Worm (Caenorhabditis elegans) whole organism, young adult: ENCODE measurements around the gene C16C10.1.

ENCODE experiments used
- B0035.1 ChIP-seq: sonication (generic microtip); optimal IDR thresholded peaks from 2 replicates; lab custom pipeline; 2016; ENCODE audit warnings: missing genetic modification characterization, mild to moderate bottlenecking, missing compliant biosample characterization, missing genotype, missing genetic modification reagents
- B0336.3 ChIP-seq: fragments of 200-800 bp; sonication (Bioruptor generic); IDR thresholded peaks from 2 replicates; pipeline ENCODE4 v1.3.6; 2022; ENCODE audit warnings: missing genetic modification characterization, missing compliant biosample characterization
- F37B4.10 ChIP-seq: fragments of 200-800 bp; sonication (Bioruptor generic); IDR thresholded peaks from 2 replicates; pipeline ENCODE4 v1.3.6; 2022; ENCODE audit warnings: missing genetic modification characterization, missing compliant biosample characterization
- F39B2.1 ChIP-seq: fragments of 200-800 bp; sonication (Bioruptor generic); IDR thresholded peaks from 2 replicates; pipeline ENCODE4 v1.3.6; 2022; ENCODE audit warnings: missing genetic modification reagents, missing genetic modification characterization, missing compliant biosample characterization
- F57A8.1 ChIP-seq: fragments of 200-800 bp; sonication (Bioruptor generic); optimal IDR thresholded peaks from 2 replicates; lab custom pipeline; 2018; ENCODE audit warnings: mild to moderate bottlenecking, missing genetic modification characterization, moderate library complexity, missing compliant biosample characterization
- Y53F4B.3 ChIP-seq: fragments of 200-800 bp; sonication (Bioruptor generic); IDR thresholded peaks from 2 replicates; pipeline ENCODE4 v1.3.6; 2022; ENCODE audit warnings: missing genetic modification reagents, missing genetic modification characterization, missing compliant biosample characterization
- Y95B8A.8 ChIP-seq: fragments of 200-800 bp; sonication (Bioruptor generic); IDR thresholded peaks from 2 replicates; pipeline ENCODE4 v1.3.6; 2022; ENCODE audit warnings: missing genetic modification reagents, missing genetic modification characterization, missing compliant biosample characterization
- ama-1 ChIP-seq, 3 experiments: fragments of 150-350 bp in 1 of 3; sonication (generic microtip) in 2 of 3; optimal IDR thresholded peaks; 2 replicates each; lab custom pipeline; 2014 to 2018; ENCODE audit warnings: missing biosample characterization in 2 of 3, missing genetic modification characterization in 2 of 3, missing genetic modification reagents in 2 of 3
- atf-7 ChIP-seq: sonication (generic microtip); optimal IDR thresholded peaks from 2 replicates; lab custom pipeline; 2017; ENCODE audit warnings: mild to moderate bottlenecking, missing genetic modification characterization, missing compliant biosample characterization
- bed-2 ChIP-seq: fragments of 200-800 bp; sonication (Bioruptor generic); IDR thresholded peaks from 2 replicates; pipeline ENCODE4 v1.3.6; 2022; ENCODE audit warnings: missing genetic modification reagents, missing genetic modification characterization, missing compliant biosample characterization
- ccch-3 ChIP-seq: fragments of 200-800 bp; sonication (Bioruptor generic); optimal IDR thresholded peaks from 2 replicates; lab custom pipeline; 2018; ENCODE audit warnings: mild to moderate bottlenecking, missing genetic modification characterization, missing compliant biosample characterization
- cebp-1 ChIP-seq, 2 experiments: fragments of 200-800 bp in 1 of 2; sonication (Bioruptor generic) in 1 of 2; sonication (generic microtip) in 1 of 2; IDR thresholded peaks in 1 of 2; optimal IDR thresholded peaks in 1 of 2; 2 replicates each; pipeline versions ENCODE4 v1.3.6 to Lab custom; 2017 to 2022; ENCODE audit warnings: missing compliant biosample characterization in 2 of 2, missing genetic modification characterization in 2 of 2, mild to moderate bottlenecking in 1 of 2, missing genetic modification reagents in 1 of 2, moderate library complexity in 1 of 2
- ceh-58 ChIP-seq: fragments of 200-800 bp; sonication (Bioruptor generic); IDR thresholded peaks from 2 replicates; pipeline ENCODE4 v1.3.6; 2022; ENCODE audit warnings: missing genetic modification characterization, missing compliant biosample characterization
- ceh-79 ChIP-seq: sonication (generic microtip); optimal IDR thresholded peaks from 2 replicates; lab custom pipeline; 2017; ENCODE audit warnings: mild to moderate bottlenecking, missing genetic modification characterization, missing compliant biosample characterization
- ceh-91 ChIP-seq: fragments of 200-800 bp; sonication (Bioruptor generic); IDR thresholded peaks from 2 replicates; pipeline ENCODE4 v1.3.6; 2022; ENCODE audit warnings: missing genetic modification reagents, missing genetic modification characterization, missing compliant biosample characterization
- dox-1 ChIP-seq: fragments of 200-800 bp; sonication (Bioruptor generic); IDR thresholded peaks from 2 replicates; pipeline ENCODE4 v1.3.6; 2022; ENCODE audit warnings: missing genetic modification reagents, missing genetic modification characterization, missing compliant biosample characterization
- ekl-4 ChIP-seq: fragments of 200-800 bp; sonication (Bioruptor generic); IDR thresholded peaks from 2 replicates; pipeline ENCODE4 v1.3.6; 2022; ENCODE audit warnings: missing genetic modification reagents, missing genetic modification characterization, missing compliant biosample characterization
- fkh-3 ChIP-seq: sonication (generic microtip); optimal IDR thresholded peaks from 2 replicates; lab custom pipeline; 2016; ENCODE audit warnings: mild to moderate bottlenecking, missing genetic modification characterization, missing compliant biosample characterization
- hmg-1.2 ChIP-seq: fragments of 200-800 bp; sonication (Bioruptor generic); IDR thresholded peaks from 2 replicates; pipeline ENCODE4 v1.3.6; 2022; ENCODE audit warnings: missing genetic modification reagents, missing genetic modification characterization, missing compliant biosample characterization
- hrde-1 ChIP-seq: sonication (generic microtip); optimal IDR thresholded peaks from 2 replicates; lab custom pipeline; 2016; ENCODE audit warnings: missing genetic modification characterization, mild to moderate bottlenecking, missing compliant biosample characterization, moderate library complexity, missing genotype, missing genetic modification reagents, borderline replicate concordance
- hsf-1 ChIP-seq: fragments of 200-800 bp; sonication (Bioruptor generic); IDR thresholded peaks from 2 replicates; pipeline ENCODE4 v1.3.6; 2022; ENCODE audit warnings: missing genetic modification reagents, missing genetic modification characterization, missing compliant biosample characterization
- let-607 ChIP-seq, 2 experiments: fragments of 200-800 bp in 1 of 2; sonication (Bioruptor generic) in 1 of 2; sonication (generic microtip) in 1 of 2; optimal IDR thresholded peaks; 2 replicates each; lab custom pipeline; 2016 to 2018; ENCODE audit warnings: mild to moderate bottlenecking in 2 of 2, missing compliant biosample characterization in 2 of 2, missing genetic modification characterization in 2 of 2, moderate library complexity in 2 of 2, missing genotype in 1 of 2
- lin-35 ChIP-seq, 3 experiments: fragments of 150-350 bp in 2 of 3; sonication (generic microtip) in 1 of 3; optimal IDR thresholded peaks; 2 replicates each; lab custom pipeline; 2014 to 2018; ENCODE audit warnings: missing biosample characterization in 3 of 3, missing genetic modification characterization in 3 of 3, missing genetic modification reagents in 3 of 3
- lin-54 ChIP-seq: fragments of 200-800 bp; sonication (Bioruptor generic); optimal IDR thresholded peaks from 2 replicates; lab custom pipeline; 2018; ENCODE audit warnings: mild to moderate bottlenecking, missing genetic modification characterization, missing compliant biosample characterization
- madf-10 ChIP-seq: sonication (generic microtip); optimal IDR thresholded peaks from 2 replicates; lab custom pipeline; 2016; ENCODE audit warnings: mild to moderate bottlenecking, missing genetic modification characterization, missing compliant biosample characterization
- madf-3 ChIP-seq: fragments of 200-800 bp; sonication (Bioruptor generic); IDR thresholded peaks from 2 replicates; pipeline ENCODE4 v1.3.6; 2022; ENCODE audit warnings: missing genetic modification reagents, missing genetic modification characterization, missing compliant biosample characterization
- madf-6 ChIP-seq: fragments of 200-800 bp; sonication (Bioruptor generic); IDR thresholded peaks from 2 replicates; pipeline ENCODE4 v1.3.6; 2022; ENCODE audit warnings: missing genetic modification reagents, missing genetic modification characterization, missing compliant biosample characterization
- madf-8 ChIP-seq: fragments of 200-800 bp; sonication (Bioruptor generic); conservative IDR thresholded peaks from 2 replicates; pipeline ENCODE4 v1.3.6; 2022; ENCODE audit warnings: missing genetic modification reagents, missing genetic modification characterization, missing compliant biosample characterization
- nhr-27 ChIP-seq: fragments of 200-800 bp; sonication (Bioruptor generic); optimal IDR thresholded peaks from 2 replicates; lab custom pipeline; 2018; ENCODE audit warnings: mild to moderate bottlenecking, missing genetic modification characterization, moderate library complexity, missing compliant biosample characterization
- rcor-1 ChIP-seq: fragments of 200-800 bp; sonication (Bioruptor generic); IDR thresholded peaks from 2 replicates; pipeline ENCODE4 v1.3.6; 2022; ENCODE audit warnings: missing genetic modification reagents, missing genetic modification characterization, missing compliant biosample characterization
- repo-1 ChIP-seq: sonication (generic microtip); optimal IDR thresholded peaks from 2 replicates; lab custom pipeline; 2017; ENCODE audit warnings: mild to moderate bottlenecking, missing genetic modification characterization, missing compliant biosample characterization
- snpc-1.1 ChIP-seq: sonication (generic microtip); optimal IDR thresholded peaks from 2 replicates; lab custom pipeline; 2017; ENCODE audit warnings: missing genetic modification characterization, mild to moderate bottlenecking, missing compliant biosample characterization, antibody characterized with exemption, moderate library complexity, missing genotype, missing genetic modification reagents; ENCODE audit not compliant: insufficient read depth
- snpc-1.3 ChIP-seq: sonication (generic microtip); optimal IDR thresholded peaks from 2 replicates; lab custom pipeline; 2017; ENCODE audit warnings: missing genetic modification characterization, mild to moderate bottlenecking, missing compliant biosample characterization, antibody characterized with exemption, moderate library complexity, missing genotype, missing genetic modification reagents; ENCODE audit not compliant: insufficient read depth
- snpc-3.4 ChIP-seq: sonication (generic microtip); optimal IDR thresholded peaks from 2 replicates; lab custom pipeline; 2017; ENCODE audit warnings: missing genetic modification characterization, mild to moderate bottlenecking, missing compliant biosample characterization, antibody characterized with exemption, moderate library complexity, missing genotype, missing genetic modification reagents
- unc-130 ChIP-seq: sonication (generic microtip); optimal IDR thresholded peaks from 2 replicates; lab custom pipeline; 2016; ENCODE audit warnings: missing genetic modification reagents, missing genetic modification characterization, missing compliant biosample characterization
- zfh-2 ChIP-seq: fragments of 200-800 bp; sonication (Bioruptor generic); conservative IDR thresholded peaks from 2 replicates; pipeline ENCODE4 v1.3.6; 2022; ENCODE audit warnings: missing genetic modification reagents, missing genetic modification characterization, missing compliant biosample characterization
- ztf-22 ChIP-seq: fragments of 200-800 bp; sonication (Bioruptor generic); optimal IDR thresholded peaks from 2 replicates; lab custom pipeline; 2018; ENCODE audit warnings: mild to moderate bottlenecking, missing genetic modification characterization, moderate library complexity, missing compliant biosample characterization
- ztf-28 ChIP-seq: fragments of 200-800 bp; sonication (Bioruptor generic); IDR thresholded peaks from 2 replicates; pipeline ENCODE4 v1.3.6; 2022; ENCODE audit warnings: missing genetic modification reagents, missing genetic modification characterization, missing compliant biosample characterization

C16C10.1 gene

DNA sequence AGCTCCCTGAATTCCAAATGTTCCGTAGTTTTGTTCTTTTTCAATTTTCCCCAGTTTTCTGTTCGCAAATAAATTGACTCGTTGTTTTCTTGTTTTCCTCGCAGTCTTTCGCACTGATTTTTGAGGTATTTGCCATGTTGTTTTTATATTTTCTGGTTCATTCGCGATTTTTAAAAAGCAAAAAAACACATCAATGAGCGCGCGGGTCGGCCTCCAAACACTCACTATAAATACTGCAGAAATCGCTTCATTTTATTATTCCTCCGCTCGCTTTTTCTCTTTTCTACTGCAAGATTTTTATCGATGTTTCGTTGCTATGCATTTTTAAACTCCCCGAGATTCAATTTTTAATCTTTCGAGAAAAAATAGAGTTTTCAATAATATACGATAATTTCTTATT lies 28.4 kb downstream of the C16C10.1 start:
- TF ChIP-seq ceh-91 (GFP tag; lab: Robert Waterston, UW) (no peak), B0035.1 (tag; lab: Kevin White, UChicago) (no peak), Y95B8A.8 (GFP tag; lab: Robert Waterston, UW) (0 out of 2 replicates have a peak, but pooled peaks have one; percentile 18), rcor-1 (GFP tag; lab: Robert Waterston, UW) (no peak), cebp-1 (GFP tag; IDR thresholded peaks at IDR 0.05; lab: Robert Waterston, UW) (no peak), cebp-1 (tag; optimal IDR thresholded peaks at IDR 0.05; lab: Kevin White, UChicago) (peak; percentile 20), madf-3 (0 out of 2 replicates have a peak, but pooled peaks have one; percentile 33), lin-54 (GFP tag; lab: Kevin White, UChicago) (no peak), let-607 (tag; optimal IDR thresholded peaks at IDR 0.05; lab: Kevin White, UChicago) (no peak), dox-1 (GFP tag; lab: Robert Waterston, UW) (no peak), unc-130 (GFP tag; lab: Kevin White, UChicago) (no peak), Y53F4B.3 (no peak), lin-35 (GFP tag; optimal IDR thresholded peaks at IDR 0.05; lab: Kevin White, UChicago) (peak in 1 of 3 experiments; percentile 41), ccch-3 (no peak)
- TF ChIP-seq, all 124 proteins: peak for 4

ce11 chrIII:4152309-4152708 lies 28.9 kb downstream of the C16C10.1 start:
- no peak for TF ChIP-seq ztf-22 (GFP tag; lab: Kevin White, UChicago)
- TF ChIP-seq zfh-2 (GFP tag; lab: Robert Waterston, UW) = peak; percentile 72; the same call in 1 of the 2 replicates

ce11 chrIII:4151548-4152104 lies 29.6 kb downstream of the C16C10.1 start, which contains the start of the genes wht-3 and har-1:
TSS of gene wht-3 (minus strand) at chrIII:4151598.
TSS of gene har-1 (plus strand) at chrIII:4152054.
- TF ChIP-seq B0336.3 (GFP tag; lab: Robert Waterston, UW) (0 out of 2 replicates have a peak, but pooled peaks have one; percentile 35), F39B2.1 (GFP tag; lab: Robert Waterston, UW) (0 out of 2 replicates have a peak, but pooled peaks have one; percentile 15), ceh-79 (peak; percentile 74), lin-54 (GFP tag; lab: Kevin White, UChicago) (peak; percentile 28), let-607 (tag; optimal IDR thresholded peaks at IDR 0.05; lab: Kevin White, UChicago) (no peak), snpc-1.3 (tag; lab: Kevin White, UChicago) (no peak), fkh-3 (tag; lab: Kevin White, UChicago) (no peak), ekl-4 (GFP tag; lab: Robert Waterston, UW) (0 out of 2 replicates have a peak, but pooled peaks have one; percentile 37), ama-1 (optimal IDR thresholded peaks at IDR 0.05; lab: Kevin White, UChicago) (no peak), ama-1 (GFP tag; optimal IDR thresholded peaks at IDR 0.05; lab: Kevin White, UChicago) (no peak), ztf-28 (GFP tag; lab: Robert Waterston, UW) (no peak), F57A8.1 (GFP tag; lab: Kevin White, UChicago) (no peak), cebp-1 (GFP tag; IDR thresholded peaks at IDR 0.05; lab: Robert Waterston, UW) (peak; percentile 91), cebp-1 (tag; optimal IDR thresholded peaks at IDR 0.05; lab: Kevin White, UChicago) (peak; percentile 98), repo-1 (no peak), madf-6 (peak; percentile 34), atf-7 (tag; lab: Kevin White, UChicago) (peak; percentile 36), hmg-1.2 (GFP tag; lab: Robert Waterston, UW) (0 out of 2 replicates have a peak, but pooled peaks have one; percentile 4), ceh-58 (no peak), F37B4.10 (GFP tag; lab: Robert Waterston, UW) (no peak), nhr-27 (tag; lab: Kevin White, UChicago) (no peak), hsf-1 (peak; percentile 60; the same call in 1 of the 2 replicates), bed-2 (GFP tag; lab: Robert Waterston, UW) (no peak), snpc-1.1 (tag; lab: Kevin White, UChicago) (no peak), hrde-1 (tag; lab: Kevin White, UChicago) (no peak), madf-3 (no peak), madf-8 (GFP tag; lab: Robert Waterston, UW) (no peak), madf-10 (tag; lab: Kevin White, UChicago) (no peak), snpc-3.4 (tag; lab: Kevin White, UChicago) (no peak)
